Worm (Caenorhabditis elegans) whole organism, young adult: ENCODE results near the gene sna-3.

Source experiments
- B0035.1 ChIP-seq: sonication (generic microtip); optimal IDR thresholded peaks from 2 replicates; lab custom pipeline; 2016; ENCODE audit warnings: missing genetic modification characterization, mild to moderate bottlenecking, missing compliant biosample characterization, missing genotype, missing genetic modification reagents
- C06A6.2 ChIP-seq: fragments of 200-800 bp; sonication (Bioruptor generic); conservative IDR thresholded peaks from 2 replicates; pipeline ENCODE4 v1.3.6; 2022; ENCODE audit warnings: missing genetic modification characterization, missing compliant biosample characterization
- F39B2.1 ChIP-seq: fragments of 200-800 bp; sonication (Bioruptor generic); IDR thresholded peaks from 2 replicates; pipeline ENCODE4 v1.3.6; 2022; ENCODE audit warnings: missing genetic modification reagents, missing genetic modification characterization, missing compliant biosample characterization
- F49E8.2 ChIP-seq: sonication (generic microtip); optimal IDR thresholded peaks from 3 replicates; lab custom pipeline; 2017; ENCODE audit warnings: missing genetic modification characterization, mild to moderate bottlenecking, missing compliant biosample characterization, antibody characterized with exemption, moderate library complexity; ENCODE audit not compliant: insufficient read depth
- F57A8.1 ChIP-seq: fragments of 200-800 bp; sonication (Bioruptor generic); optimal IDR thresholded peaks from 2 replicates; lab custom pipeline; 2018; ENCODE audit warnings: mild to moderate bottlenecking, missing genetic modification characterization, moderate library complexity, missing compliant biosample characterization
- F57C9.4 ChIP-seq: sonication (generic microtip); optimal IDR thresholded peaks from 2 replicates; lab custom pipeline; 2017; ENCODE audit warnings: mild to moderate bottlenecking, missing genetic modification characterization, missing compliant biosample characterization
- K11D2.4 ChIP-seq: fragments of 200-800 bp; sonication (Bioruptor generic); IDR thresholded peaks from 2 replicates; pipeline ENCODE4 v1.3.6; 2022; ENCODE audit warnings: missing genetic modification reagents, missing genetic modification characterization, missing compliant biosample characterization
- K12H6.12 ChIP-seq: fragments of 200-800 bp; sonication (Bioruptor generic); optimal IDR thresholded peaks from 2 replicates; lab custom pipeline; 2018; ENCODE audit warnings: mild to moderate bottlenecking, missing genetic modification characterization, missing compliant biosample characterization
- Y53G8AR.9 ChIP-seq: fragments of 200-800 bp; sonication (Bioruptor generic); conservative IDR thresholded peaks from 2 replicates; pipeline ENCODE4 v1.3.6; 2022; ENCODE audit warnings: missing genetic modification reagents, missing genetic modification characterization, missing compliant biosample characterization
- Y56A3A.18 ChIP-seq: fragments of 200-800 bp; sonication (Bioruptor generic); IDR thresholded peaks from 2 replicates; pipeline ENCODE4 v1.3.6; 2022; ENCODE audit warnings: missing genetic modification reagents, missing genetic modification characterization, missing compliant biosample characterization
- ZK185.1 ChIP-seq: sonication (generic microtip); optimal IDR thresholded peaks from 2 replicates; lab custom pipeline; 2016; ENCODE audit warnings: mild to moderate bottlenecking, missing genetic modification characterization, missing compliant biosample characterization; ENCODE audit not compliant: poor library complexity, severe bottlenecking
- akir-1 ChIP-seq: fragments of 200-800 bp; sonication (Bioruptor generic); optimal IDR thresholded peaks from 2 replicates; lab custom pipeline; 2018; ENCODE audit warnings: mild to moderate bottlenecking, missing genetic modification characterization, moderate library complexity, missing compliant biosample characterization
- ama-1 ChIP-seq, 3 experiments: fragments of 150-350 bp in 1 of 3; sonication (generic microtip) in 2 of 3; optimal IDR thresholded peaks; 2 replicates each; lab custom pipeline; 2014 to 2018; ENCODE audit warnings: missing biosample characterization in 2 of 3, missing genetic modification characterization in 2 of 3, missing genetic modification reagents in 2 of 3
- attf-5 ChIP-seq: fragments of 200-800 bp; sonication (Bioruptor generic); optimal IDR thresholded peaks from 2 replicates; lab custom pipeline; 2018; ENCODE audit warnings: mild to moderate bottlenecking, missing genetic modification characterization, missing compliant biosample characterization
- bed-1 ChIP-seq: fragments of 200-800 bp; sonication (Bioruptor generic); IDR thresholded peaks from 2 replicates; pipeline ENCODE4 v1.3.6; 2022; ENCODE audit warnings: missing genetic modification reagents, missing genetic modification characterization, missing compliant biosample characterization
- ceh-100 ChIP-seq: fragments of 200-800 bp; sonication (Bioruptor generic); IDR thresholded peaks from 2 replicates; pipeline ENCODE4 v1.3.6; 2022; ENCODE audit warnings: missing genetic modification reagents, missing genetic modification characterization, missing compliant biosample characterization
- chd-7 ChIP-seq: sonication (generic microtip); optimal IDR thresholded peaks from 2 replicates; lab custom pipeline; 2016; ENCODE audit warnings: mild to moderate bottlenecking, missing genetic modification characterization, moderate library complexity, missing compliant biosample characterization
- die-1 ChIP-seq: sonication (generic microtip); optimal IDR thresholded peaks from 2 replicates; lab custom pipeline; 2016; ENCODE audit warnings: missing genotype, mild to moderate bottlenecking, missing genetic modification characterization, missing compliant biosample characterization
- dox-1 ChIP-seq: fragments of 200-800 bp; sonication (Bioruptor generic); IDR thresholded peaks from 2 replicates; pipeline ENCODE4 v1.3.6; 2022; ENCODE audit warnings: missing genetic modification reagents, missing genetic modification characterization, missing compliant biosample characterization
- dpl-1 ChIP-seq: fragments of 150-350 bp; optimal IDR thresholded peaks from 2 replicates; lab custom pipeline; 2014; ENCODE audit warnings: missing biosample characterization, missing genetic modification reagents, missing genetic modification characterization
- ets-4 ChIP-seq: fragments of 200-800 bp; sonication (Bioruptor generic); optimal IDR thresholded peaks from 2 replicates; lab custom pipeline; 2018; ENCODE audit warnings: mild to moderate bottlenecking, missing genetic modification characterization, missing compliant biosample characterization
- hmg-20 ChIP-seq: fragments of 200-800 bp; sonication (Bioruptor generic); IDR thresholded peaks from 2 replicates; pipeline ENCODE4 v1.3.6; 2022; ENCODE audit warnings: missing genetic modification reagents, missing genetic modification characterization, missing compliant biosample characterization
- let-526 ChIP-seq: fragments of 200-800 bp; sonication (Bioruptor generic); IDR thresholded peaks from 2 replicates; pipeline ENCODE4 v1.3.6; 2022; ENCODE audit warnings: missing genetic modification reagents, missing genetic modification characterization, missing compliant biosample characterization
- let-607 ChIP-seq, 2 experiments: fragments of 200-800 bp in 1 of 2; sonication (Bioruptor generic) in 1 of 2; sonication (generic microtip) in 1 of 2; optimal IDR thresholded peaks; 2 replicates each; lab custom pipeline; 2016 to 2018; ENCODE audit warnings: mild to moderate bottlenecking in 2 of 2, missing compliant biosample characterization in 2 of 2, missing genetic modification characterization in 2 of 2, moderate library complexity in 2 of 2, missing genotype in 1 of 2
- lin-26 ChIP-seq: fragments of 200-800 bp; sonication (Bioruptor generic); IDR thresholded peaks from 2 replicates; pipeline ENCODE4 v1.3.6; 2022; ENCODE audit warnings: missing genetic modification reagents, missing genetic modification characterization, missing compliant biosample characterization
- lin-35 ChIP-seq, 3 experiments: fragments of 150-350 bp in 2 of 3; sonication (generic microtip) in 1 of 3; optimal IDR thresholded peaks; 2 replicates each; lab custom pipeline; 2014 to 2018; ENCODE audit warnings: missing biosample characterization in 3 of 3, missing genetic modification characterization in 3 of 3, missing genetic modification reagents in 3 of 3
- lin-40 ChIP-seq: sonication (generic microtip); optimal IDR thresholded peaks from 2 replicates; lab custom pipeline; 2016; ENCODE audit warnings: missing genetic modification characterization, mild to moderate bottlenecking, missing compliant biosample characterization, missing genotype, missing genetic modification reagents
- lin-54 ChIP-seq: fragments of 200-800 bp; sonication (Bioruptor generic); optimal IDR thresholded peaks from 2 replicates; lab custom pipeline; 2018; ENCODE audit warnings: mild to moderate bottlenecking, missing genetic modification characterization, missing compliant biosample characterization
- madf-6 ChIP-seq: fragments of 200-800 bp; sonication (Bioruptor generic); IDR thresholded peaks from 2 replicates; pipeline ENCODE4 v1.3.6; 2022; ENCODE audit warnings: missing genetic modification reagents, missing genetic modification characterization, missing compliant biosample characterization
- mcd-1 ChIP-seq: fragments of 200-800 bp; sonication (Bioruptor generic); IDR thresholded peaks from 2 replicates; pipeline ENCODE4 v1.3.6; 2022; ENCODE audit warnings: missing genetic modification reagents, missing genetic modification characterization, missing compliant biosample characterization
- mel-28 ChIP-seq: sonication (generic microtip); optimal IDR thresholded peaks from 2 replicates; lab custom pipeline; 2016; ENCODE audit warnings: borderline replicate concordance, mild to moderate bottlenecking, missing genetic modification characterization, missing compliant biosample characterization
- nfyb-1 ChIP-seq: fragments of 200-800 bp; sonication (Bioruptor generic); IDR thresholded peaks from 2 replicates; pipeline ENCODE4 v1.3.6; 2022; ENCODE audit warnings: missing genetic modification reagents, missing genetic modification characterization, missing compliant biosample characterization
- nhr-179 ChIP-seq: sonication (generic microtip); optimal IDR thresholded peaks from 2 replicates; lab custom pipeline; 2016; ENCODE audit warnings: mild to moderate bottlenecking, missing genetic modification characterization, missing compliant biosample characterization
- nhr-80 ChIP-seq: sonication (generic microtip); optimal IDR thresholded peaks from 2 replicates; lab custom pipeline; 2016; ENCODE audit warnings: missing genetic modification characterization, missing compliant biosample characterization
- sdz-38 ChIP-seq: sonication (generic microtip); optimal IDR thresholded peaks from 2 replicates; lab custom pipeline; 2016; ENCODE audit warnings: missing genotype, missing genetic modification characterization, missing compliant biosample characterization
- snpc-1.1 ChIP-seq: sonication (generic microtip); optimal IDR thresholded peaks from 2 replicates; lab custom pipeline; 2017; ENCODE audit warnings: missing genetic modification characterization, mild to moderate bottlenecking, missing compliant biosample characterization, antibody characterized with exemption, moderate library complexity, missing genotype, missing genetic modification reagents; ENCODE audit not compliant: insufficient read depth
- snpc-3.4 ChIP-seq: sonication (generic microtip); optimal IDR thresholded peaks from 2 replicates; lab custom pipeline; 2017; ENCODE audit warnings: missing genetic modification characterization, mild to moderate bottlenecking, missing compliant biosample characterization, antibody characterized with exemption, moderate library complexity, missing genotype, missing genetic modification reagents
- tbp1 ChIP-seq: fragments of 200-800 bp; sonication (Bioruptor generic); optimal IDR thresholded peaks from 2 replicates; lab custom pipeline; 2018; ENCODE audit warnings: mild to moderate bottlenecking, missing genetic modification characterization, missing compliant biosample characterization
- unc-62 ChIP-seq: fragments of 150-350 bp; optimal IDR thresholded peaks from 2 replicates; lab custom pipeline; 2014; ENCODE audit warnings: missing biosample characterization, missing genetic modification reagents, missing genetic modification characterization
- zfh-2 ChIP-seq: fragments of 200-800 bp; sonication (Bioruptor generic); conservative IDR thresholded peaks from 2 replicates; pipeline ENCODE4 v1.3.6; 2022; ENCODE audit warnings: missing genetic modification reagents, missing genetic modification characterization, missing compliant biosample characterization
- zim-3 ChIP-seq: sonication (generic microtip); optimal IDR thresholded peaks from 2 replicates; lab custom pipeline; 2017; ENCODE audit warnings: mild to moderate bottlenecking, missing genetic modification characterization, moderate library complexity, missing compliant biosample characterization
- ztf-18 ChIP-seq: sonication (generic microtip); optimal IDR thresholded peaks from 2 replicates; lab custom pipeline; 2016; ENCODE audit warnings: missing genotype, mild to moderate bottlenecking, missing genetic modification characterization, missing compliant biosample characterization
- ztf-28 ChIP-seq: fragments of 200-800 bp; sonication (Bioruptor generic); IDR thresholded peaks from 2 replicates; pipeline ENCODE4 v1.3.6; 2022; ENCODE audit warnings: missing genetic modification reagents, missing genetic modification characterization, missing compliant biosample characterization

Gene sna-3

ce11 chrIII:6163381-6163780 is 42.6 kb downstream of the sna-3 start:
- TF ChIP-seq ets-4 (GFP tag; lab: Kevin White, UChicago), result no peak
- peak; percentile 60 for TF ChIP-seq nhr-80 (tag; lab: Kevin White, UChicago)
- TF ChIP-seq F39B2.1 (GFP tag; lab: Robert Waterston, UW), result no peak
- TF ChIP-seq let-526 (GFP tag; lab: Robert Waterston, UW), result no peak
- TF ChIP-seq mcd-1 (GFP tag; lab: Robert Waterston, UW), result no peak
- no peak for TF ChIP-seq mel-28 (tag; lab: Kevin White, UChicago)
- peak; percentile 52 for TF ChIP-seq unc-62 (GFP tag; lab: Kevin White, UChicago)
- TF ChIP-seq lin-54 (GFP tag; lab: Kevin White, UChicago), result no peak
- TF ChIP-seq let-607 (tag; optimal IDR thresholded peaks at IDR 0.05; lab: Kevin White, UChicago), result peak; percentile 77 to 94
- no peak for TF ChIP-seq hmg-20 (GFP tag; lab: Robert Waterston, UW)
- no peak for TF ChIP-seq sdz-38 (tag; lab: Kevin White, UChicago)
- no peak for TF ChIP-seq nhr-179
- TF ChIP-seq dpl-1 (GFP tag; lab: Kevin White, UChicago), result no peak
- TF ChIP-seq lin-26 (GFP tag; lab: Robert Waterston, UW), result no peak
- no peak for TF ChIP-seq snpc-1.1 (tag; lab: Kevin White, UChicago)
- no peak for TF ChIP-seq C06A6.2
- TF ChIP-seq, all 124 proteins: peak for 3

ce11 chrIII:6158642-6159475 is 47.2 kb downstream of the sna-3 start, which contains the start of gene nfm-1:
nfm-1 (plus strand) TSS chrIII:6159453.
- TF ChIP-seq ceh-100 (GFP tag; lab: Robert Waterston, UW) (peak; percentile 54; the same call in 1 of the 2 replicates), ztf-28 (GFP tag; lab: Robert Waterston, UW) (0 out of 2 replicates have a peak, but pooled peaks have one; percentile 49), snpc-3.4 (peak; percentile 57), lin-40 (tag; lab: Kevin White, UChicago) (peak; percentile 58), Y53G8AR.9 (GFP tag; lab: Robert Waterston, UW) (peak; percentile 68), Y56A3A.18 (GFP tag; lab: Robert Waterston, UW) (peak; percentile 72), mcd-1 (GFP tag; lab: Robert Waterston, UW) (peak; percentile 62), ztf-18 (tag; lab: Kevin White, UChicago) (peak; percentile 72), let-526 (GFP tag; lab: Robert Waterston, UW) (no peak), die-1 (peak; percentile 86), madf-6 (peak; percentile 68), ama-1 (optimal IDR thresholded peaks at IDR 0.05; lab: Kevin White, UChicago) (no peak), ama-1 (GFP tag; optimal IDR thresholded peaks at IDR 0.05; lab: Kevin White, UChicago) (peak; percentile 10 to 43), K12H6.12 (peak; percentile 61), attf-5 (GFP tag; lab: Kevin White, UChicago) (peak; percentile 56), ZK185.1 (tag; lab: Kevin White, UChicago) (peak; percentile 80), B0035.1 (tag; lab: Kevin White, UChicago) (no peak), F49E8.2 (tag; lab: Kevin White, UChicago) (peak; percentile 60), tbp1 (GFP tag; lab: Kevin White, UChicago) (peak; percentile 98), dpl-1 (GFP tag; lab: Kevin White, UChicago) (peak; percentile 42), bed-1 (GFP tag; lab: Robert Waterston, UW) (no peak), lin-35 (GFP tag; optimal IDR thresholded peaks at IDR 0.05; lab: Kevin White, UChicago) (peak in 1 of 3 experiments; percentile 60), nfyb-1 (GFP tag; lab: Robert Waterston, UW) (peak; percentile 80), akir-1 (GFP tag; lab: Kevin White, UChicago) (peak; percentile 79), zfh-2 (GFP tag; lab: Robert Waterston, UW) (no peak), zim-3 (peak; percentile 39), chd-7 (tag; lab: Kevin White, UChicago) (peak; percentile 84), F57C9.4 (tag; lab: Kevin White, UChicago) (no peak), K11D2.4 (GFP tag; lab: Robert Waterston, UW) (no peak), dox-1 (peak; percentile 71), F57A8.1 (GFP tag; lab: Kevin White, UChicago) (no peak), nhr-80 (tag; lab: Kevin White, UChicago) (peak; percentile 99), lin-54 (GFP tag; lab: Kevin White, UChicago) (peak; percentile 67)
